Worm (Caenorhabditis elegans) whole organism, L3 larva: ENCODE data around the gene spp-8.

ENCODE experiments used
- ceh-16 ChIP-seq: sonication (generic microtip); optimal IDR thresholded peaks from 2 replicates; lab custom pipeline; 2017; ENCODE audit warnings: missing biosample characterization, missing genetic modification characterization
- fos-1 ChIP-seq: fragments of 150-350 bp; optimal IDR thresholded peaks from 2 replicates; lab custom pipeline; 2014; ENCODE audit warnings: missing biosample characterization, missing genetic modification characterization
- lin-39 ChIP-seq: fragments of 150-350 bp; optimal IDR thresholded peaks from 2 replicates; lab custom pipeline; 2018; ENCODE audit warnings: missing biosample characterization, missing genetic modification reagents, missing genetic modification characterization
- nhr-237 ChIP-seq: fragments of 150-350 bp; optimal IDR thresholded peaks from 2 replicates; lab custom pipeline; 2014; ENCODE audit warnings: missing biosample characterization, missing genetic modification characterization

DNA sequence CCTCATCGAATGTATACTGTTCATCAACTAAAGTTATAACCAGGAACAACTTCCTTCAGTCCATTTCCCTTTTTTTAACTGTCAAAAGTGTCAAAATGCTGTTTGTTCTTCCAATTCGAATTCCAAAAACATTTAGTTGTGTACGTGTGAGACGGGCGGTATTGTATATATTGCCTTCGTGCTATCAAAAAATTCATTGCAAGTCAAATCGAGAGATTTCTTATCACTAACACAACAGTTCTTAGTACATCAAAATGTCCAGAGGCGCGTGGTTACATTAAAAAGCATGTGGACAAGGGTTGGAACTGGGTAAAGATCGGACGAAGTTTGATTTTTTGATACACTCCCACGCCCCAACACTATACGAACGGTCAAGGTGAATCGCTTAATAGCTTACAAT lies 46.9 kb downstream of the spp-8 start:
- TF ChIP-seq ceh-16 (no peak), fos-1 (no peak), nhr-237 (tag; lab: Kevin White, UChicago) (no peak), lin-39 (tag; lab: Kevin White, UChicago) (no peak)
